Worm (Caenorhabditis elegans) whole organism, L4 larva: ENCODE results near the gene sri-50.

Source experiments
- lsy-2 ChIP-seq, 2 experiments: fragments of 150-350 bp in 1 of 2; sonication (generic microtip) in 1 of 2; optimal IDR thresholded peaks; 2 replicates each; lab custom pipeline; 2014 to 2017; ENCODE audit warnings: missing biosample characterization in 2 of 2, missing genetic modification characterization in 2 of 2
- nhr-42 ChIP-seq: fragments of 200-800 bp; sonication (Bioruptor generic); IDR thresholded peaks from 2 replicates; pipeline ENCODE4 v1.3.6; 2022; ENCODE audit warnings: missing genetic modification characterization, missing compliant biosample characterization

DNA sequence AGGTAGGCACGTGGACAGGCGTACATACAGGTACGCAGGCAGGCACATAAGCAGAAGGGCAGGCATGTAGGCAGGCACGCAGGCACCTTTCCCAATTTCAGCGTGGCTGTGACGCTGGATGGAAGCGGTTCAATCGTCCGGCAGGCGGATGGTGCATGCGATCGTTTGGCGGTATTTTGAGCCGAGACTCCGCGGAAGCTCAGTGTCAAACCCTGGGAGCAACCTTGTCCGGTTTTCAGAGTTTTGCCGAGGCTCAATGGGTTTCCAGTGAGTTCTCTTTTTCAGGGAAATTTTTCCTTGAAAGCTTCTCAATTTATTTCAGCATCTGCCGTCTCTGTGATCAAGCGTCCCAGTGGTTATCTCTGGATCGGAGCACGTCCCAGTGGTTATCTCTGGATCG is 46.7 kb downstream of the sri-50 start:
- TF ChIP-seq lsy-2 (tag; optimal IDR thresholded peaks at IDR 0.05; lab: Kevin White, UChicago) (no peak), nhr-42 (GFP tag; lab: Robert Waterston, UW) (no peak)
